Fruit fly (Drosophila melanogaster) whole organism, embryonic: ENCODE results near the gene CG14439.
A peak's percentile ranks its signal among the peaks of the same experiment; 100 is the strongest.

Experiments used
- Antp ChIP-seq: fragments of 200-800 bp; sonication (Bioruptor generic); optimal IDR thresholded peaks from 3 replicates; lab custom pipeline; 2016; ENCODE audit warnings: missing biosample characterization, missing genetic modification characterization
- CG11504 ChIP-seq: fragments of 200-800 bp; sonication (Bioruptor generic); optimal IDR thresholded peaks from 3 replicates; lab custom pipeline; 2019; ENCODE audit warnings: missing biosample characterization, mild to moderate bottlenecking, missing genetic modification characterization, moderate library complexity
- CG11560 ChIP-seq: fragments of 200-800 bp; sonication (Bioruptor generic); IDR thresholded peaks from 3 replicates; pipeline ENCODE4 v1.3.6; 2022; ENCODE audit warnings: missing biosample characterization, missing genetic modification characterization
- CG13624 ChIP-seq: fragments of 200-800 bp; sonication (Bioruptor generic); optimal IDR thresholded peaks from 2 replicates; lab custom pipeline; 2016; ENCODE audit warnings: missing biosample characterization, missing genetic modification characterization
- CG14860 ChIP-seq: fragments of 200-800 bp; sonication (Bioruptor generic); IDR thresholded peaks from 3 replicates; pipeline ENCODE4 v1.3.6; 2022; ENCODE audit warnings: missing biosample characterization, missing genetic modification characterization; ENCODE audit not compliant: partially characterized antibody
- CG1647 ChIP-seq: fragments of 200-800 bp; sonication (Bioruptor generic); optimal IDR thresholded peaks from 3 replicates; lab custom pipeline; 2016; ENCODE audit warnings: missing biosample characterization, missing genetic modification characterization
- CG17385 ChIP-seq: fragments of 200-800 bp; sonication (Bioruptor generic); optimal IDR thresholded peaks from 3 replicates; lab custom pipeline; 2018; ENCODE audit warnings: missing biosample characterization, mild to moderate bottlenecking, missing genetic modification characterization
- CG17912 ChIP-seq: fragments of 200-800 bp; sonication (Bioruptor generic); optimal IDR thresholded peaks from 2 replicates; lab custom pipeline; 2018; ENCODE audit warnings: missing biosample characterization, mild to moderate bottlenecking, missing genetic modification characterization
- CG2116 ChIP-seq: fragments of 200-800 bp; sonication (Bioruptor generic); optimal IDR thresholded peaks from 3 replicates; lab custom pipeline; 2018; ENCODE audit warnings: missing biosample characterization, mild to moderate bottlenecking, missing genetic modification characterization
- CG2120 ChIP-seq: fragments of 200-800 bp; sonication (Bioruptor generic); optimal IDR thresholded peaks from 3 replicates; lab custom pipeline; 2016; ENCODE audit warnings: missing biosample characterization, missing genetic modification characterization
- CG2889 ChIP-seq: fragments of 200-800 bp; sonication (Bioruptor generic); IDR thresholded peaks from 3 replicates; pipeline ENCODE4 v1.3.6; 2022; ENCODE audit warnings: missing biosample characterization, missing genetic modification characterization
- CG30020 ChIP-seq: fragments of 200-800 bp; optimal IDR thresholded peaks from 2 replicates; lab custom pipeline; 2019; ENCODE audit warnings: missing biosample characterization, mild to moderate bottlenecking, missing genetic modification characterization, moderate library complexity
- CG4424 ChIP-seq: fragments of 200-800 bp; sonication (Bioruptor generic); optimal IDR thresholded peaks from 3 replicates; lab custom pipeline; 2016; ENCODE audit warnings: missing biosample characterization, missing genetic modification characterization
- CG4854 ChIP-seq: fragments of 200-800 bp; sonication (Bioruptor generic); optimal IDR thresholded peaks from 2 replicates; lab custom pipeline; 2016; ENCODE audit warnings: missing biosample characterization, missing genetic modification characterization, inconsistent platforms
- CG8388 ChIP-seq: fragments of 200-800 bp; sonication (Bioruptor generic); optimal IDR thresholded peaks from 2 replicates; lab custom pipeline; 2019; ENCODE audit warnings: missing biosample characterization, mild to moderate bottlenecking, missing genetic modification characterization, moderate library complexity
- Chrac-16 ChIP-seq: fragments of 200-800 bp; sonication (Bioruptor generic); optimal IDR thresholded peaks from 3 replicates; lab custom pipeline; 2016; ENCODE audit warnings: missing biosample characterization, missing genetic modification characterization
- Dad ChIP-seq: fragments of 200-800 bp; sonication (Bioruptor generic); optimal IDR thresholded peaks from 3 replicates; lab custom pipeline; 2016; ENCODE audit warnings: missing biosample characterization, missing genetic modification characterization
- Doc2 ChIP-seq: fragments of 200-800 bp; sonication (Bioruptor generic); IDR thresholded peaks from 2 replicates; pipeline ENCODE4 v1.3.6; 2022; ENCODE audit warnings: missing biosample characterization, missing genetic modification characterization
- Drgx ChIP-seq: fragments of 200-800 bp; sonication (Bioruptor generic); IDR thresholded peaks from 2 replicates; pipeline ENCODE4 v1.3.6; 2022; ENCODE audit warnings: missing biosample characterization, missing genetic modification characterization
- Elba2 ChIP-seq: fragments of 200-800 bp; sonication (Bioruptor generic); optimal IDR thresholded peaks from 3 replicates; lab custom pipeline; 2016; ENCODE audit warnings: missing biosample characterization, missing genetic modification characterization
- HLH3B ChIP-seq: fragments of 200-800 bp; sonication (Bioruptor generic); IDR thresholded peaks from 2 replicates; pipeline ENCODE4 v1.3.6; 2022; ENCODE audit warnings: missing biosample characterization, missing genetic modification characterization
- HLH54F ChIP-seq: fragments of 200-800 bp; sonication (Bioruptor generic); optimal IDR thresholded peaks from 3 replicates; lab custom pipeline; 2016; ENCODE audit warnings: missing biosample characterization, missing genetic modification characterization
- Hmx ChIP-seq: fragments of 200-800 bp; sonication (Bioruptor generic); optimal IDR thresholded peaks from 2 replicates; lab custom pipeline; 2016; ENCODE audit warnings: missing biosample characterization, missing genetic modification characterization
- Hr39 ChIP-seq: fragments of >200 bp; optimal IDR thresholded peaks from 2 replicates; lab custom pipeline; 2017
- Hr51 ChIP-seq, 2 experiments: fragments of 200-800 bp; sonication (Bioruptor generic); optimal IDR thresholded peaks; 2 replicates in 1 of 2; 3 replicates in 1 of 2; lab custom pipeline; 2016 to 2018; ENCODE audit warnings: missing biosample characterization in 2 of 2, missing genetic modification characterization in 2 of 2, mild to moderate bottlenecking in 1 of 2, moderate library complexity in 1 of 2
- Hr78 ChIP-seq, 2 experiments: fragments of 200-800 bp in 1 of 2; fragments of >200 bp in 1 of 2; sonication (Bioruptor generic) in 1 of 2; optimal IDR thresholded peaks; 2 replicates each; lab custom pipeline; 2017 to 2019; ENCODE audit warnings: missing biosample characterization in 2 of 2, missing genetic modification characterization in 2 of 2, mild to moderate bottlenecking in 1 of 2, moderate library complexity in 1 of 2
- Nf-YB ChIP-seq: fragments of 200-800 bp; sonication (Bioruptor generic); optimal IDR thresholded peaks from 3 replicates; lab custom pipeline; 2019; ENCODE audit warnings: missing biosample characterization, mild to moderate bottlenecking, missing genetic modification characterization, moderate library complexity
- NfI ChIP-seq: fragments of 200-800 bp; sonication (Bioruptor generic); optimal IDR thresholded peaks from 3 replicates; lab custom pipeline; 2018; ENCODE audit warnings: missing biosample characterization, mild to moderate bottlenecking, missing genetic modification characterization, moderate library complexity
- Oli ChIP-seq: fragments of 200-800 bp; sonication (Bioruptor generic); optimal IDR thresholded peaks from 2 replicates; lab custom pipeline; 2018; ENCODE audit warnings: missing biosample characterization, mild to moderate bottlenecking, missing genetic modification characterization, moderate library complexity
- Sin3A ChIP-seq: fragments of >200 bp; optimal IDR thresholded peaks from 2 replicates; lab custom pipeline; 2018
- Spps ChIP-seq: fragments of 200-800 bp; sonication (Bioruptor generic); optimal IDR thresholded peaks from 2 replicates; lab custom pipeline; 2018; ENCODE audit warnings: missing biosample characterization, mild to moderate bottlenecking, missing genetic modification characterization
- Trl ChIP-seq, 3 experiments: fragments of >200 bp in 2 of 3; fragments of 200-800 bp in 1 of 3; sonication (Bioruptor generic) in 1 of 3; optimal IDR thresholded peaks; 2 replicates in 1 of 3; 3 replicates in 2 of 3; lab custom pipeline; 2016 to 2017; ENCODE audit warnings: missing biosample characterization in 1 of 3, missing genetic modification characterization in 1 of 3
- YL-1 ChIP-seq: fragments of 200-800 bp; sonication (Bioruptor generic); optimal IDR thresholded peaks from 3 replicates; lab custom pipeline; 2017; ENCODE audit warnings: missing biosample characterization, mild to moderate bottlenecking, missing genetic modification characterization
- ap ChIP-seq: fragments of 200-800 bp; sonication (Bioruptor generic); IDR thresholded peaks from 2 replicates; pipeline ENCODE4 v1.3.6; 2022; ENCODE audit warnings: missing biosample characterization, missing genetic modification characterization
- bcd ChIP-seq: fragments of 200-800 bp; sonication (Bioruptor generic); optimal IDR thresholded peaks from 2 replicates; lab custom pipeline; 2017; ENCODE audit warnings: missing biosample characterization, mild to moderate bottlenecking, missing genetic modification characterization
- crc ChIP-seq: fragments of 200-800 bp; sonication (Bioruptor generic); optimal IDR thresholded peaks from 2 replicates; lab custom pipeline; 2016; ENCODE audit warnings: missing biosample characterization, missing genetic modification characterization
- gsb ChIP-seq: fragments of 200-800 bp; sonication (Bioruptor generic); IDR thresholded peaks from 2 replicates; pipeline ENCODE4 v1.3.6; 2022; ENCODE audit warnings: missing biosample characterization, missing genetic modification characterization
- klu ChIP-seq: fragments of 200-800 bp; sonication (Bioruptor generic); IDR thresholded peaks from 2 replicates; pipeline ENCODE4 v1.3.6; 2022; ENCODE audit warnings: missing biosample characterization, missing genetic modification characterization
- lab ChIP-seq: fragments of 200-800 bp; sonication (Bioruptor generic); optimal IDR thresholded peaks from 3 replicates; lab custom pipeline; 2017; ENCODE audit warnings: missing biosample characterization, missing genetic modification characterization, mild to moderate bottlenecking, moderate library complexity, missing genetic modification reagents
- nom ChIP-seq: fragments of 200-800 bp; sonication (Bioruptor generic); optimal IDR thresholded peaks from 2 replicates; lab custom pipeline; 2017; ENCODE audit warnings: missing biosample characterization, missing genetic modification characterization, mild to moderate bottlenecking, moderate library complexity, missing genetic modification reagents
- pan ChIP-seq, 4 experiments: fragments of >200 bp in 3 of 4; fragments of 200-800 bp in 1 of 4; sonication (Bioruptor generic) in 1 of 4; optimal IDR thresholded peaks in 3 of 4; IDR thresholded peaks in 1 of 4; 2 replicates each; pipeline versions ENCODE4 v1.3.6 to Lab custom; 2017 to 2022; ENCODE audit warnings: missing biosample characterization in 2 of 4, missing genetic modification characterization in 2 of 4, mixed read lengths in 1 of 4
- phol ChIP-seq: fragments of 200-800 bp; sonication (Bioruptor generic); optimal IDR thresholded peaks from 3 replicates; lab custom pipeline; 2018; ENCODE audit warnings: missing biosample characterization, mild to moderate bottlenecking, missing genetic modification characterization, moderate library complexity
- ranshi ChIP-seq: fragments of 200-800 bp; sonication (Bioruptor generic); IDR thresholded peaks from 2 replicates; pipeline ENCODE4 v1.3.6; 2022; ENCODE audit warnings: missing biosample characterization, missing genetic modification characterization
- run ChIP-seq: fragments of 200-800 bp; sonication (Bioruptor generic); optimal IDR thresholded peaks from 3 replicates; lab custom pipeline; 2018; ENCODE audit warnings: missing biosample characterization, mild to moderate bottlenecking, missing genetic modification characterization
- slbo ChIP-seq: fragments of 200-800 bp; sonication (Bioruptor generic); IDR thresholded peaks from 2 replicates; pipeline ENCODE4 v1.3.6; 2022; ENCODE audit warnings: missing biosample characterization, missing genetic modification characterization
- stwl ChIP-seq: fragments of 200-800 bp; sonication (Bioruptor generic); optimal IDR thresholded peaks from 3 replicates; lab custom pipeline; 2018; ENCODE audit warnings: missing biosample characterization, mild to moderate bottlenecking, missing genetic modification characterization, moderate library complexity
- tgo ChIP-seq: fragments of 200-800 bp; sonication (Bioruptor generic); IDR thresholded peaks from 3 replicates; pipeline ENCODE4 v1.3.6; 2022; ENCODE audit warnings: missing biosample characterization, missing genetic modification characterization
- trem ChIP-seq: fragments of 200-800 bp; optimal IDR thresholded peaks from 3 replicates; lab custom pipeline; 2019; ENCODE audit warnings: missing biosample characterization, mild to moderate bottlenecking, missing genetic modification characterization, moderate library complexity
- ttk ChIP-seq: fragments of 200-800 bp; sonication (Bioruptor generic); IDR thresholded peaks from 2 replicates; pipeline ENCODE4 v2.1.2; 2022; ENCODE audit warnings: missing biosample characterization, missing genetic modification characterization
- yki ChIP-seq: fragments of >200 bp; optimal IDR thresholded peaks from 3 replicates; lab custom pipeline; 2018

The CG14439 gene

DNA sequence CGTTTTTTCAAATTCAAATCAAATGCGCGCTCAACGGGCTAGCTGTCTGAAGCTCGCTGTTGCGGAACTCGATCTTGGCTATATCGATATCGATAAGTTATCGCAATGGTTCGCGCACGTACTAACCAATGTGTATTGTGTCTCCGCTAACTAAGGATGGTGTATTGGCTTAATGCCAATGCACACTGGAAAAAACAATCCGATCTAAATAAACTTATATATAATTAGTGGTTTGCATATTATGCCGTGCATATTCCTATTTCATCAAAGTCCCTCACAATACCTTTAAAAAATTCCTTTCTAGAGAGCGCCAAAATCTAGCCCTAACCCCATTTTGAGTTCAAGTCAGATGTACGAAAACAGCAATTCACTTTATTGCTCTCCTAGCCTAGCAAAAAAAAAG is 6.2 kb upstream of the CG14439 start (continued):
- TF ChIP-seq CG30020 (peak; percentile 0), Hmx (GFP tag; lab: Kevin White, UChicago) (no peak), CG1647 (GFP tag; lab: Kevin White, UChicago) (peak; percentile 49), gsb (GFP tag; lab: Robert Waterston, UW) (peak; percentile 35; the same call in 1 of the 2 replicates), crc (GFP tag; lab: Kevin White, UChicago) (no peak), HLH54F (GFP tag; lab: Kevin White, UChicago) (peak; percentile 23), Spps (no peak), run (tag; lab: Kevin White, UChicago) (no peak), Hr78 (GFP tag; optimal IDR thresholded peaks at IDR 0.05; lab: Kevin White, UChicago) (no peak), Trl (optimal IDR thresholded peaks at IDR 0.05; lab: Kevin White, UChicago) (no peak), Trl (GFP tag; optimal IDR thresholded peaks at IDR 0.05; lab: Kevin White, UChicago) (peak; percentile 50), Sin3A (lab: Kevin White, UChicago) (peak; percentile 52), slbo (GFP tag; lab: Robert Waterston, UW) (peak; percentile 74), Dad (GFP tag; lab: Kevin White, UChicago) (peak; percentile 68), Drgx (GFP tag; lab: Robert Waterston, UW) (no peak), lab (peak; percentile 63), CG11560 (tag; lab: Robert Waterston, UW) (peak; percentile 54; the same call in 2 of the 3 replicates), CG2889 (GFP tag; lab: Robert Waterston, UW) (0 out of 3 replicates have a peak, but pooled peaks have one; percentile 33), yki (lab: Kevin White, UChicago) (no peak), klu (GFP tag; lab: Robert Waterston, UW) (0 out of 2 replicates have a peak, but pooled peaks have one; percentile 27), phol (tag; lab: Kevin White, UChicago) (peak; percentile 48), CG11504 (peak; percentile 62), Hr39 (no peak), nom (GFP tag; lab: Kevin White, UChicago) (no peak), Doc2 (no peak), tgo (GFP tag; lab: Robert Waterston, UW) (peak; percentile 38; the same call in 2 of the 3 replicates), Chrac-16 (peak; percentile 19), HLH3B (GFP tag; lab: Robert Waterston, UW) (peak; percentile 53), ttk (GFP tag; lab: Robert Waterston, UW) (no peak), CG2116 (GFP tag; lab: Kevin White, UChicago) (peak; percentile 86), bcd (peak; percentile 40), CG2120 (GFP tag; lab: Kevin White, UChicago) (peak; percentile 57), NfI (GFP tag; lab: Kevin White, UChicago) (peak; percentile 50), ap (GFP tag; lab: Robert Waterston, UW) (no peak), stwl (tag; lab: Kevin White, UChicago) (peak; percentile 56), CG13624 (GFP tag; lab: Kevin White, UChicago) (peak; percentile 52), Antp (GFP tag; lab: Kevin White, UChicago) (peak; percentile 33), CG4854 (GFP tag; lab: Kevin White, UChicago) (no peak), Nf-YB (GFP tag; lab: Kevin White, UChicago) (peak; percentile 1), CG17912 (peak; percentile 35), pan (optimal IDR thresholded peaks at IDR 0.05; lab: Kevin White, UChicago) (no peak), pan (GFP tag; optimal IDR thresholded peaks at IDR 0.05 in 1 of 2, IDR thresholded peaks at IDR 0.05 in 1 of 2) (peak in 1 of 2 experiments; percentile 63), Oli (tag; lab: Kevin White, UChicago) (peak; percentile 35), CG14860 (GFP tag; lab: Robert Waterston, UW) (peak; percentile 62; the same call in 1 of the 3 replicates), CG17385 (GFP tag; lab: Kevin White, UChicago) (peak; percentile 32), Hr51 (GFP tag; optimal IDR thresholded peaks at IDR 0.05; lab: Kevin White, UChicago) (peak in 1 of 2 experiments; percentile 45), trem (tag; lab: Kevin White, UChicago) (peak; percentile 64), ranshi (GFP tag; lab: Robert Waterston, UW) (peak; percentile 55), Elba2 (GFP tag; lab: Kevin White, UChicago) (no peak), YL-1 (GFP tag; lab: Kevin White, UChicago) (peak; percentile 50), CG8388 (peak; percentile 18), CG4424 (peak; percentile 42)
